Worm (Caenorhabditis elegans) whole organism, early embryonic: ENCODE data around the gene srd-51.

Experiments
- B0310.2 ChIP-seq: sonication (generic microtip); optimal IDR thresholded peaks from 2 replicates; lab custom pipeline; 2016; ENCODE audit warnings: mild to moderate bottlenecking, missing genetic modification characterization, missing compliant biosample characterization
- F13C5.2 ChIP-seq: sonication (generic microtip); optimal IDR thresholded peaks from 2 replicates; lab custom pipeline; 2017; ENCODE audit warnings: mild to moderate bottlenecking, missing genetic modification characterization, inconsistent platforms, missing compliant biosample characterization
- ama-1 ChIP-seq: fragments of 150-350 bp; optimal IDR thresholded peaks from 2 replicates; lab custom pipeline; 2014
- ceh-36 ChIP-seq: sonication (generic microtip); optimal IDR thresholded peaks from 2 replicates; lab custom pipeline; 2016; ENCODE audit warnings: missing genetic modification characterization, inconsistent platforms, missing compliant biosample characterization
- flt-1 ChIP-seq: fragments of 200-800 bp; sonication (Bioruptor generic); IDR thresholded peaks from 2 replicates; pipeline ENCODE4 v1.3.6; 2022; ENCODE audit warnings: missing genetic modification characterization, missing compliant biosample characterization
- hmbx-1 ChIP-seq: sonication (generic microtip); optimal IDR thresholded peaks from 2 replicates; lab custom pipeline; 2016; ENCODE audit warnings: mild to moderate bottlenecking, missing genetic modification characterization, missing compliant biosample characterization
- hnd-1 ChIP-seq: sonication (generic microtip); optimal IDR thresholded peaks from 2 replicates; lab custom pipeline; 2016; ENCODE audit warnings: missing genetic modification characterization, missing compliant biosample characterization
- sea-1 ChIP-seq: fragments of 200-800 bp; sonication (Bioruptor generic); conservative IDR thresholded peaks from 2 replicates; pipeline ENCODE4 v1.3.6; 2022; ENCODE audit warnings: missing genetic modification characterization, missing compliant biosample characterization
- tbx-11 ChIP-seq: fragments of 200-800 bp; sonication (Bioruptor generic); IDR thresholded peaks from 2 replicates; pipeline ENCODE4 v1.3.6; 2022; ENCODE audit warnings: missing genetic modification characterization, missing compliant biosample characterization
- tbx-37 ChIP-seq: fragments of 200-800 bp; sonication (Bioruptor generic); conservative IDR thresholded peaks from 2 replicates; pipeline ENCODE4 v1.3.6; 2022; ENCODE audit warnings: missing genetic modification reagents, missing genetic modification characterization, missing compliant biosample characterization
- tra-4 ChIP-seq: sonication (generic microtip); optimal IDR thresholded peaks from 2 replicates; lab custom pipeline; 2017; ENCODE audit warnings: missing genetic modification characterization, missing compliant biosample characterization

DNA sequence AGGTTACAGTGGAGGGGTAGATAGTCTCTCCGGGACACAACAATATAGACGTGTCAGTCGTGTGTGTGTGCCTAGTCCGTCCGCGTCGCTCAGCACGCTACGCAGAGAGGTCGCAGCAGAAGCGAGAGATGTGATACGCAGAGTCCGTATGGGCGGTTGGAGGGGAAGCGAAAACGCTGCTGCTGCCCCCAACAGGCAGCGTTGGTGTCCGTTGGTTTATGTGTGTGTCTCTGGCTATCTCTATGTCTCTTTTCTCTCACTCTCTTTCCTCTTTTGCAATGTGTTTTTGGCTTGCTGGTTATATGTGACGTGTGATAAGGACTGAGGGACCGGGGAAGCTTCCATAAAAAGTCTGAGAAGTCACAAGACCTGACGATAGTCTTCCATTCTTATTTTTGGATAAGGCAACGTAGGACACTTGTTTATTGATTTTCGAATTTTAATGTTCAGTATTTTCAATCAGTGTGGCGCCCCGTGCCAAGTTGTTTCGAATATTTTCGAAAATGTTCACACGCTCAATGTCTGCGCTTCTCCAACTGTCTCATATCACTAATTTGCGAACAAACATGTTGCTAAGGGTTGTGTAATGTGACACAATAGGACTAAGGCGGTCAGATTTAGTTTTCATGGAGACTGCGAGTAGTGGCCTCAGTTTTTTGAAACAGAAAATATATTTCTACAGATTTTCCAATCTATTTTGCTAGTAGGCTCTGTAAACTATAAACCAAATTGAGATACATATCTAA, 42.8 kb upstream of the srd-51 start, which contains the start of gene pab-2:
- no peak for TF ChIP-seq hmbx-1
- peak; percentile 24; the same call in 1 of the 2 replicates for TF ChIP-seq flt-1 (GFP tag; lab: Robert Waterston, UW)
- no peak for TF ChIP-seq tbx-11
- TF ChIP-seq sea-1 (GFP tag; lab: Robert Waterston, UW): no peak
- no peak for TF ChIP-seq hnd-1 (tag; lab: Kevin White, UChicago)
- peak; percentile 69 for TF ChIP-seq F13C5.2 (tag; lab: Kevin White, UChicago)
- TF ChIP-seq tra-4 (tag; lab: Kevin White, UChicago): no peak
- TF ChIP-seq tbx-37: no peak
- TF ChIP-seq ama-1 (lab: Kevin White, UChicago): no peak
- no peak for TF ChIP-seq B0310.2 (tag; lab: Kevin White, UChicago)
- no peak for TF ChIP-seq ceh-36 (tag; lab: Kevin White, UChicago)
